Fruit fly (Drosophila melanogaster) Kc167 (cell line): ENCODE measurements around the gene CG4935.
A peak's percentile ranks its signal among the peaks of the same experiment; 100 is the strongest.

ENCODE experiments used
- Myc ChIP-seq: fragments of >200 bp; optimal IDR thresholded peaks from 2 replicates; lab custom pipeline; 2017; ENCODE audit warnings: missing external identifiers
- Sin3A ChIP-seq: fragments of >200 bp; optimal IDR thresholded peaks from 2 replicates; lab custom pipeline; 2018; ENCODE audit warnings: missing external identifiers
- insv ChIP-seq: fragments of >200 bp; optimal IDR thresholded peaks from 3 replicates; lab custom pipeline; 2018; ENCODE audit warnings: missing external identifiers
- psq ChIP-seq: fragments of >200 bp; optimal IDR thresholded peaks from 2 replicates; lab custom pipeline; 2017; ENCODE audit warnings: missing external identifiers
- ttk ChIP-seq: sonication (Bioruptor generic); optimal IDR thresholded peaks from 2 replicates; lab custom pipeline; 2017; ENCODE audit warnings: missing external identifiers

DNA sequence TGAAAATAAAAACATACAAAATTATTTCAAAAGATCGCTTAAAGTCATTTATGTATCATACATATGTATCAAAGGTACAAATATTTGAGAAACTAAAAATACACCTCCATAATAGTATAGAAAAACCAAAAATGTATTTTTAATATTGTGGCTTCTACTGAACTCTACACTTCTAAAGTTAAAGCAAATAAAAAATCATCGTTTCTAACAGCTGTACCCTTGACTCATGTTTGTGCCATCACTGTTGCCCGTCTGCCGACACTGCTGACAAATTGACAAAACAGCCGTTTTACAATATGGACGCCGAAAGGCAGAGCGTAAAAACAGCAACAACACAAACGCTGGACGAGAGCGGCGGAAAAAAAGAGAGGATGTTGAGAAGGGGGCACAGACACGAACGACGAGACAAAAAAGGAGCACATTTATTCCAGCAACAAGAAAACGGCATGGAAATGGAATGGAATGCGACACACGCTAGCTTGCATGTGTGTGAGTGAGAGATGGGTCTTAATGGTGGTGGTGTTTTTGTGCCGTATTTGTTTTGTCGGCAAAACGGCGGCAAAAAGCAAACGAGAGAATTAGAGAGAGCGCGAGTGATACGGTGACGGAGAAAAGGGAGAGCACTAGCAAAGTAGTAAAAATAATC, 24.5 kb downstream of the CG4935 start:
- TF ChIP-seq psq (lab: Kevin White, UChicago): peak; percentile 89
- TF ChIP-seq Myc (lab: Kevin White, UChicago): no peak
- TF ChIP-seq ttk (lab: Kevin White, UChicago): no peak
- no peak for TF ChIP-seq insv
- no peak for TF ChIP-seq Sin3A
